Fruit fly (Drosophila melanogaster): ENCODE measurements around the gene CG7573.

CG7573 gene

DNA sequence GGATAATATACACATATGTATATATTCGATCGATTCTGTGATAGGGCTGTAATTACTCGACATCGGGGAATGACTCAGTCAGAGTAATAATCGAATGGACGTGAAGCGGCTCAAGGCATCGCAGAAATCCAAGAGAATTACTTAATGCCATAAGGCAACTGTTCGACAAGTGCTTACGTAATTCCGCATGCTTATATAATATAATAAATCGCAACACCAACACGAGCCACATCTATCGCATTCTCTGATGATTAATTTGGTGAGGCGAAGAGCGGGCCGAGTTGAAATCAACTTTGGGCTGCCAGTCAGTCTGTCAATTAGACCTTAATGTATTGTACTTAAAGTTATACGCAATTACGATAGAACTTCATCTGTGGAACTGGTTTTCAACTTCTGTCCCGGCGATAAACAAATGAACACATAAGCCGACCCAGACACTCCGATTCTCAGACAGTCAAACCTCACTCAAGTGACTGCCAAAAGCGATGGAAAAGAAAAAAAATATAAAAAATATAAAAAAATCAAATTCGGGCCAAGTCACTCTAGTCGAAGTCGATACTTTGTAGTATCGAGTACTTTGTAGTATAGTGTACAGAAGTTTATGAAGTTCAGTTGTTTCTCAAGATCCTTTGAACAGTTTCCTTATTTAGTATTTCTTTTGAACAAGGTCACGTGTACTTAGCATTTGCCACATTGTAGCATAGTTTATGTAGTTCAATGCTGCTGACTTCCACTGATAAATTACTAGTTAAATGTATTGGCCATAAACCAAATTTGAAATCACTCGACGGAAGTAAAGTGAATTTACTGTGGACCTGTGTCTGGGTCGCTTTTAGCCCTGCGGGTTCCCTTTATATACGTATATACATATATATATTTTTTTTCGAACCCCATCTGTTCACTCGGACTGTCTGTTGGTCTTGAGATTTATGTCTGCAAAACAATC lies 10.9 kb downstream of the CG7573 start (continued):
- TF ChIP-seq CG4854 (GFP tag; optimal IDR thresholded peaks at IDR 0.05), result no peak
- peak; percentile 1 for TF ChIP-seq Oli (tag; optimal IDR thresholded peaks at IDR 0.05)
- TF ChIP-seq CG6689 (GFP tag; IDR thresholded peaks at IDR 0.05), result no peak
- TF ChIP-seq bab2 (GFP tag; optimal IDR thresholded peaks at IDR 0.05), result no peak
- TF ChIP-seq kah (GFP tag; optimal IDR thresholded peaks at IDR 0.05), result no peak
- no peak for TF ChIP-seq CG6654 (GFP tag; optimal IDR thresholded peaks at IDR 0.05)
- peak; percentile 6 for TF ChIP-seq Dek (tag; optimal IDR thresholded peaks at IDR 0.05)
- TF ChIP-seq CG12769 (tag; optimal IDR thresholded peaks at IDR 0.05), result no peak
- TF ChIP-seq Camta (GFP tag; optimal IDR thresholded peaks at IDR 0.05), result no peak
- TF ChIP-seq Fer3 (tag; optimal IDR thresholded peaks at IDR 0.05), result no peak
- peak; percentile 13 for TF ChIP-seq bcd (GFP tag; optimal IDR thresholded peaks at IDR 0.05)
- TF ChIP-seq HLHmδ (GFP tag; optimal IDR thresholded peaks at IDR 0.05), result no peak
- TF ChIP-seq Rfx (GFP tag; IDR thresholded peaks at IDR 0.05), result 0 out of 2 replicates have a peak, but pooled peaks have one; percentile 16
- no peak for TF ChIP-seq jigr1 (GFP tag; IDR thresholded peaks at IDR 0.05)
- TF ChIP-seq CG43689 (GFP tag; IDR thresholded peaks at IDR 0.05), result no peak
- TF ChIP-seq chn (GFP tag; optimal IDR thresholded peaks at IDR 0.05), result no peak
- peak; percentile 73 for TF ChIP-seq CG13894 (tag; optimal IDR thresholded peaks at IDR 0.05)
- TF ChIP-seq phol (tag; optimal IDR thresholded peaks at IDR 0.05), result no peak
- peak; percentile 5 for TF ChIP-seq sqz (GFP tag; optimal IDR thresholded peaks at IDR 0.05)
- TF ChIP-seq sug (tag; optimal IDR thresholded peaks at IDR 0.05), result no peak
- TF ChIP-seq CG9932 (GFP tag; IDR thresholded peaks at IDR 0.05), result peak; percentile 64
- TF ChIP-seq CG4328 (GFP tag; optimal IDR thresholded peaks at IDR 0.05), result no peak
- no peak for TF ChIP-seq E2f1 (GFP tag; IDR thresholded peaks at IDR 0.05)
- TF ChIP-seq exex (tag; optimal IDR thresholded peaks at IDR 0.05), result no peak
- no peak for TF ChIP-seq CG14965 (GFP tag; optimal IDR thresholded peaks at IDR 0.05; ENCODE audit: borderline replicate concordance)
- TF ChIP-seq fd102C (GFP tag; optimal IDR thresholded peaks at IDR 0.05), result no peak
- TF ChIP-seq tin (GFP tag; optimal IDR thresholded peaks at IDR 0.05), result no peak
- TF ChIP-seq CG33213 (GFP tag; optimal IDR thresholded peaks at IDR 0.05), result no peak
- TF ChIP-seq CG31441 (GFP tag; IDR thresholded peaks at IDR 0.05), result no peak
- no peak for TF ChIP-seq CG12071 (GFP tag; optimal IDR thresholded peaks at IDR 0.05)
- TF ChIP-seq CG13624 (GFP tag; optimal IDR thresholded peaks at IDR 0.05), result peak; percentile 26
- no peak for TF ChIP-seq toy (GFP tag; IDR thresholded peaks at IDR 0.05)
- no peak for TF ChIP-seq CG11247 (GFP tag; IDR thresholded peaks at IDR 0.05)
- TF ChIP-seq gsb (GFP tag; IDR thresholded peaks at IDR 0.05), result no peak
- TF ChIP-seq tup (GFP tag; optimal IDR thresholded peaks at IDR 0.05), result no peak
- TF ChIP-seq CoRest (tag; optimal IDR thresholded peaks at IDR 0.05), result peak; percentile 30
- peak; percentile 40; the same call in 1 of the 2 replicates for TF ChIP-seq CG3847 (GFP tag; IDR thresholded peaks at IDR 0.05)
- TF ChIP-seq Rx (GFP tag; IDR thresholded peaks at IDR 0.05), result no peak
- 0 out of 2 replicates have a peak, but pooled peaks have one; percentile 8 for TF ChIP-seq wdn (GFP tag; IDR thresholded peaks at IDR 0.05)
- TF ChIP-seq Ssrp (tag; optimal IDR thresholded peaks at IDR 0.05), result no peak
- no peak for TF ChIP-seq HmgZ (tag; optimal IDR thresholded peaks at IDR 0.05)
- no peak for TF ChIP-seq Hr51 (GFP tag; optimal IDR thresholded peaks at IDR 0.05)
- no peak for TF ChIP-seq Xrp1 (GFP tag; IDR thresholded peaks at IDR 0.05)
- TF ChIP-seq CG2678 (tag; optimal IDR thresholded peaks at IDR 0.05), result peak; percentile 12
- no peak for TF ChIP-seq Dip2 (GFP tag; IDR thresholded peaks at IDR 0.05)
- no peak for TF ChIP-seq hb (GFP tag; IDR thresholded peaks at IDR 0.05; ENCODE audit: partially characterized antibody)
- no peak for TF ChIP-seq CG2199 (GFP tag; IDR thresholded peaks at IDR 0.05)
- TF ChIP-seq dpn (GFP tag; optimal IDR thresholded peaks at IDR 0.05), result no peak
- no peak for TF ChIP-seq z (GFP tag; IDR thresholded peaks at IDR 0.05)

All from whole organism, embryonic.